Fruit fly (Drosophila melanogaster) ovary, adult (tissue): ENCODE measurements around the gene CCT1.

Experiments
- CG17801 ChIP-seq: fragments of 200-800 bp; optimal IDR thresholded peaks from 2 replicates; lab custom pipeline; 2019; ENCODE audit warnings: missing biosample characterization, mild to moderate bottlenecking, missing genetic modification characterization, moderate library complexity; ENCODE audit not compliant: partially characterized antibody

The CCT1 gene

dm6 chr3R:22526353-22526907 lies 35.2 kb upstream of the CCT1 start:
- TF ChIP-seq CG17801, result no peak

DNA sequence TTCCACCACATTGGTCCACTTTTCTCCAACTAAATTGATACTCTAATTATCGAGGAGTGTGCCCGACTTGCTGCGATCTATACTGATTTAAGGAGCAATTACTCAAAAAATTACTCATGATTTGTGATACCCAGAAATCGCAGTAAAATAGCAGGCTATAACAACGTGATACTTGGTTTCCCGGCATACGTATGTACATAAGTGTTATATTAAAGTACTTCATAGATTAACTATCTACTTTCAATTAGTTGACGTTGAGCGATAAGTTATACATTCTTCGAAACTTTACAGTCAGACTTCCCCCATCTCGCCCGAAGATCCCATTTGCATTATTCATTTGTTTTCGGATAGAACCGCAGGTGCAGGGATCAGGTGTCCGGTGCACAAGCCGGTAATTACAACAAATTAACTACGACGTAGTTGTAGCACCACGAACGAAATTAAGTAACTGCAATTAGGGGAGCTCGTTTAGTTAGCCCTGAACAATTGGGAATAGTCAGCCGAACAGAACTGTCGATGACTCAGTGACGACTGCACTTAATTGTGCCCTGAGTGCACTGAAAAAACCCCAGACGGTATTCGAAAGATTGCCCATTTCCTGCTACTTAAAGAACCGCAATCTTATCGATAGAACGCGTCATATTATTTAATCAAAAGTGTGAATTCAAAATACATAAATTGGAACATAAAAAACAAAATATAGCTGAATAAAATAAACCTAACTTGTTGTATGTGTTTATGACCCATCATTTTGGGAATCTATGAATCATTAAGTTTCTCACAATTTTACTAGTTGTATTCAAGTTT lies 34.5 kb upstream of the CCT1 start:
- TF ChIP-seq CG17801, result peak; percentile 21

dm6 chr3R:22525073-22525413 lies 33.8 kb upstream of the CCT1 start:
- no peak for TF ChIP-seq CG17801

dm6 chr3R:22524344-22525072 lies 33.3 kb upstream of the CCT1 start:
- no peak for TF ChIP-seq CG17801

dm6 chr3R:22522859-22523258 lies 31.6 kb upstream of the CCT1 start:
- TF ChIP-seq CG17801, result no peak

- TF ChIP-seq CG17801, result no peak
Observed at dm6 chr3R:22522042-22522441, 30.8 kb upstream of the CCT1 start.

DNA sequence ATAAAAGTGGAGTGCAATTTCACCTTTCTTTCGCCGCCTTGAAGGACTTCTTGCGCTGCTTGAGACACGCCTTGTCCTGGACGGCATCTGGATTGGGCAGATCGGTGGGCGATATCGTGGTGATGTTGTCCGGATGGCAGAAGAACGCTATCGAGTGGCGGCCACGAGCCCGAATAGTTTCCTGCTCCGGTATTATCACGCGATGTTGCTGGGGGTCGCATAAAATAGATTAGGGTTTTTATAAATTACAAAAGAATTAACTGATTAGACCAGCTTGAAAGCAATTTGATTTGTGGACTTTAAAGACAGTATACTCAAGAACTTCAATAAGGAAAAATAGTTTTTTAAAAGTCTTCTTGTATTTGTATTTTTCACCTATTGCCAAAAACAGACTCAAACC lies 29.2 kb upstream of the CCT1 start:
- no peak for TF ChIP-seq CG17801

- no peak for TF ChIP-seq CG17801
Observed at dm6 chr3R:22518760-22519159, 27.5 kb upstream of the CCT1 start.

DNA sequence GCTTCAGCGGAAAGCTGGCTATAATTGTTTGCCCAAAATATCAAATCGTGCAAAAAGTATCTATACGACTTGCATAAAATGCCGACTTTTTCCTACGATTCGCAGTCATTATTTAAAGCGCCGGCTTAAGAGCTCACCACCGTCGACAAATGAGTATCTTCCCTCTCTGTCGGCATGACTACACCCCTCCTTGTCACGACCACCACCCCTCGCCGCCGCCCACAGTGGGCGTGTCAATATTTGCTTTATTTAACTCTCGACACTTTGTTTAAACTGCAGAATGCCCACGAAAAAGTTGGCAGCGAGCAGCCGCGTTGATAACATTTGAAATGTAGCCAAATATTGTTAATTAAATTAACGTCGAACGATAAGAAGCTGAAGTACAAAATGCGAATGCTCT lies 27.0 kb upstream of the CCT1 start:
- no peak for TF ChIP-seq CG17801

dm6 chr3R:22515384-22515783 lies 24.1 kb upstream of the CCT1 start:
- TF ChIP-seq CG17801, result no peak

- TF ChIP-seq CG17801, result no peak
Observed at dm6 chr3R:22503630-22504029, 12.4 kb upstream of the CCT1 start.

DNA sequence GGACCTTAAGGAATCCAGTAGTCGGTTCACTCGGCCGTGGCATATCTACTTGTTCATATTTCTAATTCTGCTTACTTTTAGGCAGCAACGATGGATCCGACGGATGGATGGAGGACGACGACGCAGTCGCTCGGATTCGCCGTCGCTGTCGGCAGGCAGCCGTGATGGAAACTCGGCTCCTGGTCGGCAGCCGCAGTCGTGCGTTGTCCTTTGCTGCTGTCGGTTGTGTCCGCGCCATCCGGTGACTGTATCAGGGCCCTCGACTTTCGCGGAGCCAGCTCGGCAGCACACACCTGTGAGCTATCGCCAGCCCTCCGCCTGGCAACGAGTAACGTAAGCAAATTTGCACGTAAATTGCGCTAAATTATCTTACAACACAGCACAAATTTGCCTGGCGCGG lies 5.8 kb upstream of the CCT1 start, which contains the start of gene Octbeta1R:
TSS of gene Octbeta1R (plus strand) at position 191 of the 400 bp plus-strand sequence.
- TF ChIP-seq CG17801, result no peak

- no peak for TF ChIP-seq CG17801
Observed at dm6 chr3R:22494523-22495309, 3.5 kb upstream of the CCT1 start.

DNA sequence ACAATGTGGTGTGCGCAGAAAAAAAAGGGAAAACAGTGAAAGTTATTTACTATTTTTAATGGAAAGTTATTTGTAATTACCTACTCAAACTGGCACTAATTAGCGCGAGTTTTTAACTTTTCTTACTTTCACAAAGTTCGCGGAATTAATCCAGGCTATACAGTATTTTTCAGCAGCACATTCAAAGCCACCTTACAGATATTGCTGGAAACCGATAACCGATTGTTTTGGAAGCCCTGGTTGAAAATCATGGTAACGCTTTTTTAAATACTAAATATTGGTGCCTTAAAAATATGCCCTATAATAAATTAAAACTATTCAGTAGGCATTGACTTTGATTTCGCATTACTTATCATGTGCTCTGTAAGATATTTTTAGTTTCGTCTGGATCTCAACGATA lies 1.5 kb upstream of the CCT1 start, which contains the start of gene tHMG2:
TSS of gene tHMG2 (plus strand) at position 187 of the 400 bp plus-strand sequence.
- no peak for TF ChIP-seq CG17801

DNA sequence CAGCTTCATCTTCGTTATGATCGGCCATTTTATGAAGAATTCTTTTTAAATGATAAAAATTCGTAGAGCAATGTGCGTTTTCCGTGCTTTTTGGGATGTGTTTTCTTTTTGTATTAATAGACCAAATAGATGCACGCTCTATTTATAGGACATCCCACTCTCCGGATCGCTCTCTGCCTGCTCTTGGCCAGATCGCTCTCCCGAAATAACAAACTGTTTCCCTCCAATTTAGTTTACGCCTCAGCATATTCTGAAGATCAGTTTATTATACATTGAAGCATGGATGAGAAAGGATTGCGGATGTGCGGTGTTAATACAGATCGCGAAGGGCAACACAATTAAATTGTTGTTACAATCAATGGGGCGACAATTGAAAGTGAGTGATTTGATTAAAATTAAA lies 2.4 kb downstream of the CCT1 start, which contains the start of gene CG5376:
TSS of gene CG5376 (minus strand) at position 101 of the 400 bp plus-strand sequence.
- no peak for TF ChIP-seq CG17801

dm6 chr3R:22487037-22487492 lies 4.2 kb downstream of the CCT1 start, which contains the start of gene Pfdn5:
Gene Pfdn5, plus strand, starts transcription at chr3R:22487039.
- TF ChIP-seq CG17801, result peak; percentile 17
